Fruit fly (Drosophila melanogaster) whole organism, wandering third instar larva: ENCODE measurements around the gene CG42460.

Experiments
- Jra ChIP-seq: sonication (Bioruptor generic); optimal IDR thresholded peaks from 2 replicates; lab custom pipeline; 2016; ENCODE audit warnings: missing biosample characterization, missing genetic modification characterization
- Myc ChIP-seq: fragments of >200 bp; optimal IDR thresholded peaks from 2 replicates; lab custom pipeline; 2017
- br ChIP-seq: fragments of 200-800 bp; sonication (Bioruptor generic); optimal IDR thresholded peaks from 2 replicates; lab custom pipeline; 2016; ENCODE audit warnings: missing biosample characterization, missing genetic modification characterization
- dmrt93B ChIP-seq: fragments of 200-800 bp; sonication (Bioruptor generic); optimal IDR thresholded peaks from 2 replicates; lab custom pipeline; 2018; ENCODE audit warnings: missing biosample characterization, mild to moderate bottlenecking, missing genetic modification characterization
- foxo ChIP-seq, 2 experiments: fragments of 200-800 bp; sonication (Bioruptor generic); optimal IDR thresholded peaks; 2 replicates in 1 of 2; 3 replicates in 1 of 2; lab custom pipeline; 2016 to 2017; ENCODE audit warnings: missing biosample characterization in 2 of 2, missing genetic modification characterization in 2 of 2
- jim ChIP-seq: fragments of 175-275, 200-325 bp; sonication (Bioruptor generic); optimal IDR thresholded peaks from 2 replicates; lab custom pipeline; 2016; ENCODE audit warnings: missing biosample characterization, mild to moderate bottlenecking, missing genetic modification characterization
- psq ChIP-seq: fragments of 200-800 bp; sonication (Bioruptor generic); optimal IDR thresholded peaks from 3 replicates; lab custom pipeline; 2017; ENCODE audit warnings: missing biosample characterization, mild to moderate bottlenecking, missing genetic modification characterization, moderate library complexity
- sv ChIP-seq: fragments of 200-800 bp; sonication (Bioruptor generic); optimal IDR thresholded peaks from 3 replicates; lab custom pipeline; 2016; ENCODE audit warnings: missing biosample characterization, missing genetic modification characterization
- tai ChIP-seq: sonication (Bioruptor generic); optimal IDR thresholded peaks from 2 replicates; lab custom pipeline; 2016; ENCODE audit warnings: missing biosample characterization, missing genetic modification characterization
- usp ChIP-seq: fragments of >200 bp; optimal IDR thresholded peaks from 2 replicates; lab custom pipeline; 2017; ENCODE audit warnings: missing biosample characterization, missing genetic modification characterization

DNA sequence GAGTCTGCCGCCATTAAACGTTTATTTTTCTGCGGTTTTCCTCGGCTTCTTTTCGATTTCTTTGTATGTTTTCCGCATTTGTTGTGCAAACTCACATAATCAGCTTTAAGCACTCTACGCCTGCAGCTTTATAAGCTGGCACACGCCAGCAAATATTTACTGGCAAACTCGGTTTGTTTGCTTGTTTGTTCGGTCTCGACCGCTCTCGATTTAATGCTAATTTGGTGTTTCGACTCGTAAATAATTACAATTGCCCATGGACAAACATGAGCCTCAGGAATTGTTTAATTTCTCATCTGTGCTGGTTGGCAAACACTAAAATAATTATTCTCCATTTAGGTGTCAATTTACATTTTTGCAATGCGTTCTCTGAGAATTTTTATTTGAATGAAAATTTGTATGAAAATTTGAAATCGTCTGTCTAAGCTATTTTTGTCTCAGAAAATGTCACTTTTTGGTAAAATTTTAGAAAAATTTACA, 9.3 kb upstream of the CG42460 start, which contains the start of gene CG34175:
- TF ChIP-seq Jra (no peak), psq (GFP tag; lab: Kevin White, UChicago) (no peak), usp (no peak), foxo (GFP tag; optimal IDR thresholded peaks at IDR 0.05; lab: Kevin White, UChicago) (no peak), sv (GFP tag; lab: Kevin White, UChicago) (no peak), jim (no peak), br (GFP tag; lab: Kevin White, UChicago) (no peak), dmrt93B (GFP tag; lab: Kevin White, UChicago) (no peak), tai (GFP tag; lab: Kevin White, UChicago) (no peak), Myc (lab: Kevin White, UChicago) (no peak)
